Worm (Caenorhabditis elegans): ENCODE results near the gene fbxa-170.

Gene fbxa-170

DNA sequence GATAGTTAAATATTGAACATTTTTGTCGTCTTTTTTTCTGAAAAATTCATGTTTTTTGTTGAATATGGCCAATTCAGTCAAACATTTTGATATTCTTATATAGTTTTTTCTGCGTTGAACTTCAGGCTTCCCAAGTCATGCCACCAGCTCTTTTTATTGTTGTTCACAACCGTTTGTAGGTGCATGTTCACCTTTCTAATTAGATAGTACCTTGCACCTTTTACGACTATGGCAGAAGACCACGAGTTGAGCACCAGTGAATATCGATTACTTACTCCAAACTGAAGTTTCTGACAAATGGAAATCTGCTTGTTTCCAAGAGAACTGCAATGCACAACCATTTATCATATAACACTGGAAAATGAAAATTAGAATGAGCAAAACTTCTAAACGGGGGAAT, 2.0 kb downstream of the fbxa-170 start:
- TF ChIP-seq lsy-2 (tag; optimal IDR thresholded peaks at IDR 0.05) (no peak), nhr-12 (tag; optimal IDR thresholded peaks at IDR 0.05) (no peak), elt-3 (tag; optimal IDR thresholded peaks at IDR 0.05) (no peak), cnd-1 (tag; optimal IDR thresholded peaks at IDR 0.05) (no peak), unc-120 (tag; optimal IDR thresholded peaks at IDR 0.05; ENCODE audit: poor library complexity, severe bottlenecking) (no peak), nhr-2 (tag; optimal IDR thresholded peaks at IDR 0.05) (no peak)

DNA sequence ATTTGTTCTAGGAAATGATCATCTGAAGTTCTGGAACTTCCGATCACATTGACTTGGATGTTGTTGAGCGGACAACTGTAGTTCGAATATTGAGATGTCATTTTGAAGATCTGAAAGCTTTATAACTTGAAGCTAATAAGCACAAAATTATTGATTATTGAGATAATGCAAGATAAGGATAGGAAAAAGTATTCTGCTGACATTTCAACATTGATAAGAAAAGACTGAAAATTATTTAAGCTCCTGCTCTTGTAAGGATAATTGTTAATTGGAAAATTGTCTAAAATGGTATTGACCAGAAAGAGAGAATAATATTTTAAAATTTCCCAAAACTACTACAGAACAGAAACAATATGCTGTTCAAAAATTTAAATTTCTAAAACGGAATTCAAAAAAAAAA, 3.9 kb downstream of the fbxa-170 start, which contains the start of gene tbx-31:
Gene tbx-31 (minus strand): TSS at position 101 of the 400 bp plus-strand sequence.
- TF ChIP-seq hlh-1 (tag; optimal IDR thresholded peaks at IDR 0.05) = no peak
- TF ChIP-seq bed-3 (GFP tag; optimal IDR thresholded peaks at IDR 0.05) = no peak
- TF ChIP-seq sptf-1 (tag; optimal IDR thresholded peaks at IDR 0.05) = no peak

DNA sequence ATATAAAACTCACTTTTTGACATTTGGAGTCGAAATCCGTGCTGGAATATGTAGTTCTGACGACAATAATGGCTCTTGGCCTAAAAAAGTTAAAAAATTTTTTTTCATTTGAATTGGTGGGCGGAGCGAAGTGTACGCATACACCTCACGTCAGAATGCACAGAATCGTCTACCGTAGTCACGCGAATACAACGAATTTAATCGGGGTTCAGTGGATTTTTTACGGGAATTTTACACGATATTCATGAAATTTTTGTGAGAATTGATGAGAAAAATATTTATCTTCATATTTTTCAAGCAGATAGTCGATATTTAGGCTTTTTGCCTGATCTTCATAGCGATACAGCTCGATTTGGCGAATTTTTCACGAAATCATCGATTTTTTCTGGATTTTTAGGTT, 9.2 kb downstream of the fbxa-170 start, which contains the start of gene R09H3.3:
Gene R09H3.3 (minus strand): TSS at position 101 of the 400 bp plus-strand sequence.
- no peak for TF ChIP-seq cnd-1 (tag; optimal IDR thresholded peaks at IDR 0.05)
- no peak for TF ChIP-seq M03D4.4 (tag; optimal IDR thresholded peaks at IDR 0.05)
- no peak for TF ChIP-seq sem-2 (GFP tag; optimal IDR thresholded peaks at IDR 0.05)
- no peak for TF ChIP-seq ceh-43 (GFP tag; optimal IDR thresholded peaks at IDR 0.05)
- no peak for TF ChIP-seq nhr-76 (tag; optimal IDR thresholded peaks at IDR 0.05)
- no peak for TF ChIP-seq unc-39 (tag; optimal IDR thresholded peaks at IDR 0.05)
- TF ChIP-seq drap-1 (GFP tag; optimal IDR thresholded peaks at IDR 0.05) = no peak

DNA sequence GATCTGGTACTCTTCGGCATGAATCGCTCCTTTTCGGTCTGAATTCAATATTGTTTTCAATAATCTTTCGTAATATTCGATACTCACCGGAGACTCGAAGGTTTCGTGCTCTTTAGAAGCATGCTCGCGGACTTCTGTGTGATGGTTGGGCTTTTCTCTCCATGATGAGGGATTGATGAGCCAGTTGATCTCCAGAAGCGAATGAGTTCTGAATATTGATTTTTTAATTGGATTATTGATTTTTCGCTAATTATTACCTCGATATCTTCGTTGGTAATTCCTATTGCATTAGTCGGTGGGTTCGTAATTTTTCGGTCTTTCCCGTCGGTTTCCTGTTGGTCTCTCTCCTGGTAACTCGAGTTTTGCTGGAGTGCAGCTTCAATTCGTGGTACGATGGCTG, 10.9 kb downstream of the fbxa-170 start:
- TF ChIP-seq elt-3 (tag; optimal IDR thresholded peaks at IDR 0.05) (no peak), ceh-83 (GFP tag; optimal IDR thresholded peaks at IDR 0.05) (no peak), flh-1 (GFP tag; optimal IDR thresholded peaks at IDR 0.05) (no peak), nhr-2 (tag; optimal IDR thresholded peaks at IDR 0.05) (no peak)

DNA sequence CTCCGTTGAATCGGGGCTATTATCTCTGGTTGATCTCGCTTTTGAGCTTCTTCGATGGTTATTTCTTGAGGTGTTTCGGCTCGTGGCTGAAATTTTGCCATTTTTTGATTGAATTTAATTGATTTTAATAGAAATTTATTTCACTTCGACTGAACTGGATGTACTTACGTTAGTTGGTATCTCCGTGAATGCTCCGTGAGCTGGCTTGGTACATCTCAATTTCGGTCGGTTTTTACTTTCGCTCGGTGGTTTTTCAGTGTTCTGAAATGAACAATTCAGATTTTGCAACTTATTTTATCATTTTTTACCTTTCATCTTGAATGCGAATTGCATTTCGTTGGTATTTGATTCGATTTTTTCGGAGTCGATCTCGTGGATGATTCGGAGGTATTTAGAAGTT, 13.0 kb downstream of the fbxa-170 start, which contains the start of gene R09H3.2:
Gene R09H3.2 (minus strand): TSS at position 101 of the 400 bp plus-strand sequence.
- TF ChIP-seq unc-62 (GFP tag; optimal IDR thresholded peaks at IDR 0.05) (no peak), M03D4.4 (tag; optimal IDR thresholded peaks at IDR 0.05) (no peak), drap-1 (GFP tag; optimal IDR thresholded peaks at IDR 0.05) (no peak), nhr-28 (tag; optimal IDR thresholded peaks at IDR 0.05) (no peak), ham-2 (GFP tag; optimal IDR thresholded peaks at IDR 0.05) (no peak), blmp-1 (tag; optimal IDR thresholded peaks at IDR 0.05) (no peak), lsy-2 (tag; optimal IDR thresholded peaks at IDR 0.05) (no peak), elt-1 (tag; optimal IDR thresholded peaks at IDR 0.05; ENCODE audit: borderline replicate concordance, insufficient read depth) (no peak), mep-1 (tag; optimal IDR thresholded peaks at IDR 0.05) (no peak), ztf-11 (tag; optimal IDR thresholded peaks at IDR 0.05) (no peak), sem-2 (GFP tag; optimal IDR thresholded peaks at IDR 0.05) (no peak)

DNA sequence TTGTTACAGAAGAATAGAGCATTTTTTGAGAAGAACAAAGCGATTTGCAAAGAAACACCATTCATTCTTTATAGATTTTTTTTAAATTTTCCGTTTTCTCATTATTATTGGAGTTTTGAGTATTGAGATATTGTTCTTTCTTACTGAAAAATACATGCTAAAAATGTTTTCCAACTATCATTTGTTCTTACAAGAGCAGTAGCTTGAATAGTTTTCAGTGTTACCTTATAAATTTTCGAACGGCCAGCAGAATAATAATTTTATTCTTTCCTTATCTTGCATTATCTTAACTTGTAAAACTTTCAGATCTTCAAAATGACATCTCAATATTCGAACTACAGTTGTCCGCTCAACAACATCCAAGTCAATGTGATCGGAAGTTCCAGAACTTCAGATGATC, 22.7 kb downstream of the fbxa-170 start, which contains the start of gene tbx-32:
Gene tbx-32 (plus strand): TSS at position 301 of the 400 bp plus-strand sequence.
- TF ChIP-seq unc-120 (tag; optimal IDR thresholded peaks at IDR 0.05; ENCODE audit: poor library complexity, severe bottlenecking) (no peak), sptf-1 (tag; optimal IDR thresholded peaks at IDR 0.05) (no peak), mab-5 (tag; optimal IDR thresholded peaks at IDR 0.05) (no peak), lin-32 (GFP tag; optimal IDR thresholded peaks at IDR 0.05) (no peak), lsy-2 (tag; optimal IDR thresholded peaks at IDR 0.05) (no peak), cnd-1 (tag; optimal IDR thresholded peaks at IDR 0.05) (no peak), blmp-1 (tag; optimal IDR thresholded peaks at IDR 0.05) (no peak), lin-13 (tag; optimal IDR thresholded peaks at IDR 0.05) (no peak), ceh-39 (tag; optimal IDR thresholded peaks at IDR 0.05) (no peak), nhr-2 (tag; optimal IDR thresholded peaks at IDR 0.05) (no peak), hlh-1 (tag; optimal IDR thresholded peaks at IDR 0.05) (no peak), unc-39 (tag; optimal IDR thresholded peaks at IDR 0.05) (no peak), elt-1 (tag; optimal IDR thresholded peaks at IDR 0.05; ENCODE audit: borderline replicate concordance, insufficient read depth) (no peak), mep-1 (tag; optimal IDR thresholded peaks at IDR 0.05) (no peak), snpc-4 (tag; optimal IDR thresholded peaks at IDR 0.05) (no peak), pha-4 (tag; optimal IDR thresholded peaks at IDR 0.05) (no peak), nhr-237 (tag; optimal IDR thresholded peaks at IDR 0.05) (no peak), nhr-28 (tag; optimal IDR thresholded peaks at IDR 0.05) (no peak), ham-2 (GFP tag; optimal IDR thresholded peaks at IDR 0.05) (no peak), flh-1 (GFP tag; optimal IDR thresholded peaks at IDR 0.05) (no peak)
